Fruit fly (Drosophila melanogaster) whole organism, embryonic: Measurements from ENCODE around the gene scpr-B.

ENCODE experiments used
- Aef1 ChIP-seq: fragments of 200-800 bp; sonication (Bioruptor generic); IDR thresholded peaks from 3 replicates; pipeline ENCODE4 v1.3.6; 2022; ENCODE audit warnings: missing biosample characterization, missing genetic modification characterization
- Antp ChIP-seq: fragments of 200-800 bp; sonication (Bioruptor generic); optimal IDR thresholded peaks from 3 replicates; lab custom pipeline; 2016; ENCODE audit warnings: missing biosample characterization, missing genetic modification characterization
- CG10274 ChIP-seq: fragments of 200-800 bp; sonication (Bioruptor generic); optimal IDR thresholded peaks from 3 replicates; lab custom pipeline; 2017; ENCODE audit warnings: missing biosample characterization, mild to moderate bottlenecking, missing genetic modification characterization
- CG10462 ChIP-seq: fragments of 200-800 bp; sonication (Bioruptor generic); optimal IDR thresholded peaks from 2 replicates; lab custom pipeline; 2016; ENCODE audit warnings: missing biosample characterization, missing genetic modification characterization
- CG12769 ChIP-seq: fragments of 200-800 bp; sonication (Bioruptor generic); optimal IDR thresholded peaks from 2 replicates; lab custom pipeline; 2019; ENCODE audit warnings: missing biosample characterization, mild to moderate bottlenecking, missing genetic modification characterization, moderate library complexity
- CG14441 ChIP-seq: fragments of 200-800 bp; sonication (Bioruptor generic); IDR thresholded peaks from 2 replicates; pipeline ENCODE4 v1.3.6; 2022; ENCODE audit warnings: missing biosample characterization, missing genetic modification characterization
- CG15011 ChIP-seq: fragments of 200-800 bp; sonication (Bioruptor generic); optimal IDR thresholded peaks from 3 replicates; lab custom pipeline; 2018; ENCODE audit warnings: missing biosample characterization, mild to moderate bottlenecking, missing genetic modification characterization
- CG15073 ChIP-seq: fragments of 200-800 bp; sonication (Bioruptor generic); optimal IDR thresholded peaks from 2 replicates; lab custom pipeline; 2016; ENCODE audit warnings: missing biosample characterization, missing genetic modification characterization
- CG1529 ChIP-seq: fragments of 200-800 bp; sonication (Bioruptor generic); optimal IDR thresholded peaks from 3 replicates; lab custom pipeline; 2018; ENCODE audit warnings: missing biosample characterization, missing genetic modification characterization
- CG17186 ChIP-seq: fragments of 200-800 bp; sonication (Bioruptor generic); optimal IDR thresholded peaks from 3 replicates; lab custom pipeline; 2017; ENCODE audit warnings: missing biosample characterization, missing genetic modification reagents, missing genetic modification characterization
- CG18476 ChIP-seq: fragments of 200-800 bp; sonication (Bioruptor generic); optimal IDR thresholded peaks from 2 replicates; lab custom pipeline; 2016; ENCODE audit warnings: missing biosample characterization, mild to moderate bottlenecking, missing genetic modification characterization
- CG31224 ChIP-seq: fragments of 200-800 bp; sonication (Bioruptor generic); IDR thresholded peaks from 2 replicates; pipeline ENCODE4 v1.3.6; 2022; ENCODE audit warnings: missing biosample characterization, missing genetic modification characterization
- CG32772 ChIP-seq: fragments of 200-800 bp; sonication (Bioruptor generic); IDR thresholded peaks from 2 replicates; pipeline ENCODE4 v1.3.6; 2022; ENCODE audit warnings: missing biosample characterization, missing genetic modification characterization
- CG3281 ChIP-seq: fragments of 200-800 bp; sonication (Bioruptor generic); optimal IDR thresholded peaks from 3 replicates; lab custom pipeline; 2017; ENCODE audit warnings: missing biosample characterization, mild to moderate bottlenecking, missing genetic modification characterization
- CG3995 ChIP-seq: fragments of 200-800 bp; sonication (Bioruptor generic); optimal IDR thresholded peaks from 3 replicates; lab custom pipeline; 2016; ENCODE audit warnings: missing biosample characterization, missing genetic modification characterization
- CG43689 ChIP-seq: fragments of 200-800 bp; sonication (Bioruptor generic); IDR thresholded peaks from 2 replicates; pipeline ENCODE4 v1.3.6; 2022; ENCODE audit warnings: missing biosample characterization, missing genetic modification characterization
- CG4404 ChIP-seq: fragments of 200-800 bp; sonication (Bioruptor generic); IDR thresholded peaks from 2 replicates; pipeline ENCODE4 v1.3.6; 2022; ENCODE audit warnings: missing biosample characterization, missing genetic modification characterization
- CG6272 ChIP-seq: fragments of 200-800 bp; sonication (Bioruptor generic); IDR thresholded peaks from 2 replicates; pipeline ENCODE4 v1.3.6; 2022; ENCODE audit warnings: missing biosample characterization, missing genetic modification characterization
- CG7987 ChIP-seq: fragments of 200-800 bp; sonication (Bioruptor generic); optimal IDR thresholded peaks from 2 replicates; lab custom pipeline; 2018; ENCODE audit warnings: missing biosample characterization, mild to moderate bottlenecking, missing genetic modification characterization, moderate library complexity
- CG8944 ChIP-seq: fragments of 200-800 bp; sonication (Bioruptor generic); optimal IDR thresholded peaks from 3 replicates; lab custom pipeline; 2016; ENCODE audit warnings: missing biosample characterization, missing genetic modification characterization
- CG9817 ChIP-seq: fragments of 200-800 bp; sonication (Bioruptor generic); optimal IDR thresholded peaks from 2 replicates; lab custom pipeline; 2018; ENCODE audit warnings: missing biosample characterization, mild to moderate bottlenecking, missing genetic modification characterization, moderate library complexity
- Dek ChIP-seq: fragments of 200-800 bp; sonication (Bioruptor generic); optimal IDR thresholded peaks from 3 replicates; lab custom pipeline; 2019; ENCODE audit warnings: missing biosample characterization, mild to moderate bottlenecking, missing genetic modification characterization, moderate library complexity
- Doc2 ChIP-seq: fragments of 200-800 bp; sonication (Bioruptor generic); IDR thresholded peaks from 2 replicates; pipeline ENCODE4 v1.3.6; 2022; ENCODE audit warnings: missing biosample characterization, missing genetic modification characterization
- Dp ChIP-seq: fragments of 200-800 bp; sonication (Bioruptor generic); optimal IDR thresholded peaks from 2 replicates; lab custom pipeline; 2018; ENCODE audit warnings: missing biosample characterization, mild to moderate bottlenecking, missing genetic modification characterization, moderate library complexity
- Hr39 ChIP-seq: fragments of >200 bp; optimal IDR thresholded peaks from 2 replicates; lab custom pipeline; 2017
- Hr78 ChIP-seq, 2 experiments: fragments of 200-800 bp in 1 of 2; fragments of >200 bp in 1 of 2; sonication (Bioruptor generic) in 1 of 2; optimal IDR thresholded peaks; 2 replicates each; lab custom pipeline; 2017 to 2019; ENCODE audit warnings: missing biosample characterization in 2 of 2, missing genetic modification characterization in 2 of 2, mild to moderate bottlenecking in 1 of 2, moderate library complexity in 1 of 2
- Optix ChIP-seq: fragments of 200-800 bp; sonication (Bioruptor generic); IDR thresholded peaks from 3 replicates; pipeline ENCODE4 v1.3.6; 2022; ENCODE audit warnings: missing biosample characterization, missing genetic modification characterization
- Sin3A ChIP-seq: fragments of >200 bp; optimal IDR thresholded peaks from 2 replicates; lab custom pipeline; 2018
- Trl ChIP-seq, 3 experiments: fragments of >200 bp in 2 of 3; fragments of 200-800 bp in 1 of 3; sonication (Bioruptor generic) in 1 of 3; optimal IDR thresholded peaks; 2 replicates in 1 of 3; 3 replicates in 2 of 3; lab custom pipeline; 2016 to 2017; ENCODE audit warnings: missing biosample characterization in 1 of 3, missing genetic modification characterization in 1 of 3
- al ChIP-seq: fragments of 200-800 bp; sonication (Bioruptor generic); IDR thresholded peaks from 2 replicates; pipeline ENCODE4 v1.3.6; 2022; ENCODE audit warnings: missing biosample characterization, missing genetic modification characterization
- ash1 ChIP-seq: fragments of 200-800 bp; sonication (Bioruptor generic); optimal IDR thresholded peaks from 2 replicates; lab custom pipeline; 2018; ENCODE audit warnings: missing biosample characterization, mild to moderate bottlenecking, missing genetic modification characterization
- br ChIP-seq: fragments of >200 bp; optimal IDR thresholded peaks from 2 replicates; lab custom pipeline; 2017
- btn ChIP-seq: fragments of 200-800 bp; sonication (Bioruptor generic); optimal IDR thresholded peaks from 2 replicates; lab custom pipeline; 2016; ENCODE audit warnings: missing biosample characterization, missing genetic modification characterization
- dysf ChIP-seq: fragments of 200-800 bp; sonication (Bioruptor generic); IDR thresholded peaks from 3 replicates; pipeline ENCODE4 v1.3.6; 2022; ENCODE audit warnings: missing biosample characterization, missing genetic modification characterization
- en ChIP-seq: fragments of 200-800 bp; sonication (Bioruptor generic); optimal IDR thresholded peaks from 2 replicates; lab custom pipeline; 2016; ENCODE audit warnings: missing biosample characterization, missing genetic modification characterization
- esg ChIP-seq: fragments of 200-800 bp; sonication (Bioruptor generic); conservative IDR thresholded peaks from 2 replicates; pipeline ENCODE4 v1.3.6; 2022; ENCODE audit warnings: missing biosample characterization, missing genetic modification characterization
- eyg ChIP-seq: fragments of 200-800 bp; sonication (Bioruptor generic); optimal IDR thresholded peaks from 3 replicates; lab custom pipeline; 2016; ENCODE audit warnings: missing biosample characterization, missing genetic modification characterization
- gcm2 ChIP-seq: fragments of 200-800 bp; sonication (Bioruptor generic); optimal IDR thresholded peaks from 2 replicates; lab custom pipeline; 2016; ENCODE audit warnings: missing biosample characterization, missing genetic modification characterization
- grn ChIP-seq: fragments of 200-800 bp; sonication (Bioruptor generic); optimal IDR thresholded peaks from 3 replicates; lab custom pipeline; 2017; ENCODE audit warnings: missing biosample characterization, missing genetic modification characterization
- jing ChIP-seq: fragments of 200-800 bp; sonication (Bioruptor generic); optimal IDR thresholded peaks from 2 replicates; lab custom pipeline; 2018; ENCODE audit warnings: missing biosample characterization, mild to moderate bottlenecking, missing genetic modification characterization
- lmd ChIP-seq: fragments of 200-800 bp; sonication (Bioruptor generic); IDR thresholded peaks from 2 replicates; pipeline ENCODE4 v1.3.6; 2022; ENCODE audit warnings: missing biosample characterization, missing genetic modification characterization
- mld ChIP-seq: fragments of 200-800 bp; sonication (Bioruptor generic); IDR thresholded peaks from 3 replicates; pipeline ENCODE4 v1.3.6; 2022; ENCODE audit warnings: missing biosample characterization, missing genetic modification characterization; ENCODE audit not compliant: partially characterized antibody
- sd ChIP-seq: fragments of 200-800 bp; sonication (Bioruptor generic); optimal IDR thresholded peaks from 3 replicates; lab custom pipeline; 2018; ENCODE audit warnings: missing biosample characterization, mild to moderate bottlenecking, missing genetic modification characterization, moderate library complexity
- slbo ChIP-seq: fragments of 200-800 bp; sonication (Bioruptor generic); IDR thresholded peaks from 2 replicates; pipeline ENCODE4 v1.3.6; 2022; ENCODE audit warnings: missing biosample characterization, missing genetic modification characterization
- sob ChIP-seq: fragments of 200-800 bp; sonication (Bioruptor generic); IDR thresholded peaks from 2 replicates; pipeline ENCODE4 v1.3.6; 2022; ENCODE audit warnings: missing biosample characterization, missing genetic modification characterization
- tin ChIP-seq: fragments of 200-800 bp; sonication (Bioruptor generic); optimal IDR thresholded peaks from 3 replicates; lab custom pipeline; 2016; ENCODE audit warnings: missing biosample characterization, missing genetic modification characterization
- tna ChIP-seq: fragments of 200-800 bp; sonication (Bioruptor generic); IDR thresholded peaks from 2 replicates; pipeline ENCODE4 v1.3.6; 2022; ENCODE audit warnings: missing biosample characterization, missing genetic modification characterization; ENCODE audit not compliant: partially characterized antibody
- tx ChIP-seq: fragments of 200-800 bp; sonication (Bioruptor generic); optimal IDR thresholded peaks from 2 replicates; lab custom pipeline; 2016; ENCODE audit warnings: missing biosample characterization, missing genetic modification characterization
- usp ChIP-seq: fragments of >200 bp; optimal IDR thresholded peaks from 2 replicates; lab custom pipeline; 2017; ENCODE audit warnings: missing biosample characterization, missing genetic modification characterization
- z ChIP-seq: fragments of 200-800 bp; sonication (Bioruptor generic); IDR thresholded peaks from 3 replicates; pipeline ENCODE4 v1.3.6; 2022; ENCODE audit warnings: missing biosample characterization, missing genetic modification characterization
- zen ChIP-seq: fragments of 200-800 bp; sonication (Bioruptor generic); optimal IDR thresholded peaks from 3 replicates; lab custom pipeline; 2018; ENCODE audit warnings: missing biosample characterization, mild to moderate bottlenecking, missing genetic modification characterization, moderate library complexity
- zf30C ChIP-seq: fragments of 200-800 bp; sonication (Bioruptor generic); optimal IDR thresholded peaks from 3 replicates; lab custom pipeline; 2018; ENCODE audit warnings: missing biosample characterization, mild to moderate bottlenecking, missing genetic modification characterization
- zfh1 ChIP-seq: fragments of 200-800 bp; sonication (Bioruptor generic); IDR thresholded peaks from 3 replicates; pipeline ENCODE4 v1.3.6; 2022; ENCODE audit warnings: missing biosample characterization, missing genetic modification characterization

Gene scpr-B

DNA sequence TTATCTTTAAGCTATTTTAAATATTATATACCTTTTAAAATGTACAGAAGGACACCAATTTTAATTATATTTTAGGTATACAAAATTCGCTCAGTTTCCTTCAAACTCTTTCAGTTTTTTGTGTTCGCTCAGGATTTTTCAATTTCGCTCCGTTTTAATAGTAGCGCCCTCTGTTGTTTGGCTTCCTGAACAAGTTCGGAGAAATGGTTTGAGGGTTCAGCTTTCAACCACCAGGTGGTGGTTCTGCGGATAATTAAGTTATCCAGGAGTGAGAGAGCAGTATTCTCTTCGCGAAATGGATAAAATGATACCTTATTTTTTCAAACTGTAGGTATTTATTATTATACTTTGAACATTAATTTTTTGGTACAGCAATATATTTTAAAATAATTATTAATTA lies 28.2 kb upstream of the scpr-B start (continued):
- TF ChIP-seq jing (peak; percentile 39), CG10274 (GFP tag; lab: Kevin White, UChicago) (peak; percentile 14), CG12769 (no peak), zf30C (GFP tag; lab: Kevin White, UChicago) (peak; percentile 35), slbo (GFP tag; lab: Robert Waterston, UW) (no peak), Hr78 (GFP tag; optimal IDR thresholded peaks at IDR 0.05; lab: Kevin White, UChicago) (no peak), Sin3A (lab: Kevin White, UChicago) (no peak), CG6272 (no peak), CG10462 (GFP tag; lab: Kevin White, UChicago) (peak; percentile 42), Antp (GFP tag; lab: Kevin White, UChicago) (peak; percentile 54), CG3995 (GFP tag; lab: Kevin White, UChicago) (no peak), Aef1 (no peak), sob (GFP tag; lab: Robert Waterston, UW) (no peak; the same call in 1 of the 2 replicates), CG9817 (tag; lab: Kevin White, UChicago) (peak; percentile 16), CG17186 (peak; percentile 43), CG15073 (GFP tag; lab: Kevin White, UChicago) (no peak), eyg (GFP tag; lab: Kevin White, UChicago) (peak; percentile 67), btn (GFP tag; lab: Kevin White, UChicago) (peak; percentile 56), mld (GFP tag; lab: Robert Waterston, UW) (no peak), br (no peak), CG14441 (no peak), tx (GFP tag; lab: Kevin White, UChicago) (no peak), CG1529 (peak; percentile 75), CG4404 (GFP tag; lab: Robert Waterston, UW) (no peak), CG7987 (GFP tag; lab: Kevin White, UChicago) (no peak), usp (no peak), grn (GFP tag; lab: Kevin White, UChicago) (no peak), zen (tag; lab: Kevin White, UChicago) (peak; percentile 82), CG3281 (no peak), CG8944 (GFP tag; lab: Kevin White, UChicago) (no peak), Trl (optimal IDR thresholded peaks at IDR 0.05; lab: Kevin White, UChicago) (peak in 1 of 2 experiments; percentile 44), Trl (GFP tag; optimal IDR thresholded peaks at IDR 0.05; lab: Kevin White, UChicago) (peak; percentile 73), Dek (tag; lab: Kevin White, UChicago) (no peak), Dp (GFP tag; lab: Kevin White, UChicago) (no peak), en (GFP tag; lab: Kevin White, UChicago) (peak; percentile 64), sd (tag; lab: Kevin White, UChicago) (no peak), z (GFP tag; lab: Robert Waterston, UW) (no peak), esg (no peak), gcm2 (GFP tag; lab: Kevin White, UChicago) (no peak), CG18476 (GFP tag; lab: Kevin White, UChicago) (peak; percentile 32), tna (GFP tag; lab: Robert Waterston, UW) (no peak), CG32772 (no peak), Hr39 (lab: Kevin White, UChicago) (no peak), lmd (GFP tag; lab: Robert Waterston, UW) (peak; percentile 15; the same call in 1 of the 2 replicates), ash1 (GFP tag; lab: Kevin White, UChicago) (peak; percentile 29), dysf (GFP tag; lab: Robert Waterston, UW) (peak; percentile 37; the same call in 1 of the 3 replicates), CG43689 (GFP tag; lab: Robert Waterston, UW) (no peak), CG31224 (GFP tag; lab: Robert Waterston, UW) (no peak), al (no peak), Doc2 (GFP tag; lab: Robert Waterston, UW) (no peak), Optix (peak; percentile 73), zfh1 (GFP tag; lab: Robert Waterston, UW) (no peak), tin (GFP tag; lab: Kevin White, UChicago) (peak; percentile 71), CG15011 (GFP tag; lab: Kevin White, UChicago) (peak; percentile 31)
